Fruit fly (Drosophila melanogaster) whole organism, prepupa: ENCODE data around the gene B9d1.

ENCODE experiments used
- CG16779 ChIP-seq: fragments of 200-800 bp; sonication (Bioruptor generic); optimal IDR thresholded peaks from 3 replicates; lab custom pipeline; 2017; ENCODE audit warnings: missing biosample characterization, mild to moderate bottlenecking, missing genetic modification characterization
- fd85E ChIP-seq: fragments of 200-800 bp; sonication (Bioruptor generic); optimal IDR thresholded peaks from 3 replicates; lab custom pipeline; 2016; ENCODE audit warnings: missing biosample characterization, missing genetic modification characterization

- TF ChIP-seq CG16779 (tag; lab: Kevin White, UChicago) (no peak), fd85E (GFP tag; lab: Kevin White, UChicago) (no peak)
Measured at dm6 chr3R:15517113-15517512, 35.4 kb downstream of the B9d1 start.
